Fruit fly (Drosophila melanogaster) whole organism, embryonic: Measurements from ENCODE around the gene CG11374.

ENCODE experiments used
- Bdp1 ChIP-seq: fragments of 200-800 bp; sonication (Bioruptor generic); optimal IDR thresholded peaks from 3 replicates; lab custom pipeline; 2016; ENCODE audit warnings: missing biosample characterization, missing genetic modification characterization
- Blimp-1 ChIP-seq: fragments of 200-800 bp; sonication (Bioruptor generic); optimal IDR thresholded peaks from 3 replicates; lab custom pipeline; 2018; ENCODE audit warnings: missing biosample characterization, missing genetic modification characterization, mild to moderate bottlenecking, moderate library complexity, missing genetic modification reagents
- BtbVII ChIP-seq: fragments of 200-800 bp; sonication (Bioruptor generic); optimal IDR thresholded peaks from 3 replicates; lab custom pipeline; 2017; ENCODE audit warnings: missing biosample characterization, mild to moderate bottlenecking, missing genetic modification characterization
- C15 ChIP-seq: fragments of 200-800 bp; sonication (Bioruptor generic); IDR thresholded peaks from 3 replicates; pipeline ENCODE4 v1.3.6; 2022; ENCODE audit warnings: missing biosample characterization, missing genetic modification characterization
- CG10366 ChIP-seq: fragments of 200-800 bp; sonication (Bioruptor generic); IDR thresholded peaks from 2 replicates; pipeline ENCODE4 v1.3.6; 2022; ENCODE audit warnings: missing biosample characterization, missing genetic modification characterization
- CG12104 ChIP-seq: fragments of 200-800 bp; sonication (Bioruptor generic); optimal IDR thresholded peaks from 3 replicates; lab custom pipeline; 2016; ENCODE audit warnings: missing biosample characterization, missing genetic modification characterization
- CG12236 ChIP-seq: fragments of 200-800 bp; sonication (Bioruptor generic); optimal IDR thresholded peaks from 2 replicates; lab custom pipeline; 2016; ENCODE audit warnings: missing biosample characterization, missing genetic modification characterization
- CG13287 ChIP-seq: fragments of 200-800 bp; sonication (Bioruptor generic); IDR thresholded peaks from 2 replicates; pipeline ENCODE4 v1.3.6; 2022; ENCODE audit warnings: missing biosample characterization, missing genetic modification characterization; ENCODE audit not compliant: partially characterized antibody
- CG15601 ChIP-seq: fragments of 200-800 bp; sonication (Bioruptor generic); optimal IDR thresholded peaks from 3 replicates; lab custom pipeline; 2019; ENCODE audit warnings: missing biosample characterization, mild to moderate bottlenecking, missing genetic modification characterization, moderate library complexity
- CG17359 ChIP-seq: fragments of 200-800 bp; sonication (Bioruptor generic); optimal IDR thresholded peaks from 3 replicates; lab custom pipeline; 2018; ENCODE audit warnings: missing biosample characterization, mild to moderate bottlenecking, missing genetic modification characterization, moderate library complexity
- CG17568 ChIP-seq: fragments of 200-800 bp; sonication (Bioruptor generic); optimal IDR thresholded peaks from 2 replicates; lab custom pipeline; 2018; ENCODE audit warnings: missing biosample characterization, mild to moderate bottlenecking, missing genetic modification characterization, moderate library complexity
- CG31224 ChIP-seq: fragments of 200-800 bp; sonication (Bioruptor generic); IDR thresholded peaks from 2 replicates; pipeline ENCODE4 v1.3.6; 2022; ENCODE audit warnings: missing biosample characterization, missing genetic modification characterization
- CG3281 ChIP-seq: fragments of 200-800 bp; sonication (Bioruptor generic); optimal IDR thresholded peaks from 3 replicates; lab custom pipeline; 2017; ENCODE audit warnings: missing biosample characterization, mild to moderate bottlenecking, missing genetic modification characterization
- CG34376 ChIP-seq: fragments of 200-800 bp; sonication (Bioruptor generic); optimal IDR thresholded peaks from 2 replicates; lab custom pipeline; 2018; ENCODE audit warnings: missing biosample characterization, mild to moderate bottlenecking, missing genetic modification characterization
- CG4730 ChIP-seq: fragments of 200-800 bp; sonication (Bioruptor generic); IDR thresholded peaks from 2 replicates; pipeline ENCODE4 v1.3.6; 2022; ENCODE audit warnings: missing biosample characterization, missing genetic modification characterization
- CG6765 ChIP-seq: fragments of 200-800 bp; sonication (Bioruptor generic); optimal IDR thresholded peaks from 3 replicates; lab custom pipeline; 2017; ENCODE audit warnings: missing biosample characterization, mild to moderate bottlenecking, missing genetic modification characterization
- CG7357 ChIP-seq: fragments of 200-800 bp; sonication (Bioruptor generic); IDR thresholded peaks from 3 replicates; pipeline ENCODE4 v1.3.6; 2022; ENCODE audit warnings: missing biosample characterization, missing genetic modification characterization
- CG8765 ChIP-seq: fragments of 200-800 bp; sonication (Bioruptor generic); IDR thresholded peaks from 2 replicates; pipeline ENCODE4 v1.3.6; 2022; ENCODE audit warnings: missing biosample characterization, missing genetic modification characterization
- CTCF ChIP-seq: fragments of 200-800 bp; sonication (Bioruptor generic); optimal IDR thresholded peaks from 2 replicates; lab custom pipeline; 2017; ENCODE audit warnings: missing biosample characterization, mild to moderate bottlenecking, missing genetic modification characterization, moderate library complexity
- Dek ChIP-seq: fragments of 200-800 bp; sonication (Bioruptor generic); optimal IDR thresholded peaks from 3 replicates; lab custom pipeline; 2019; ENCODE audit warnings: missing biosample characterization, mild to moderate bottlenecking, missing genetic modification characterization, moderate library complexity
- Hr78 ChIP-seq, 2 experiments: fragments of 200-800 bp in 1 of 2; fragments of >200 bp in 1 of 2; sonication (Bioruptor generic) in 1 of 2; optimal IDR thresholded peaks; 2 replicates each; lab custom pipeline; 2017 to 2019; ENCODE audit warnings: missing biosample characterization in 2 of 2, missing genetic modification characterization in 2 of 2, mild to moderate bottlenecking in 1 of 2, moderate library complexity in 1 of 2
- NFAT ChIP-seq: fragments of 200-800 bp; sonication (Bioruptor generic); IDR thresholded peaks from 2 replicates; pipeline ENCODE4 v1.3.6; 2022; ENCODE audit warnings: missing biosample characterization, missing genetic modification characterization
- Nf-YB ChIP-seq: fragments of 200-800 bp; sonication (Bioruptor generic); optimal IDR thresholded peaks from 3 replicates; lab custom pipeline; 2019; ENCODE audit warnings: missing biosample characterization, mild to moderate bottlenecking, missing genetic modification characterization, moderate library complexity
- Side ChIP-seq: fragments of 200-800 bp; sonication (Bioruptor generic); optimal IDR thresholded peaks from 2 replicates; lab custom pipeline; 2016; ENCODE audit warnings: missing biosample characterization, missing genetic modification characterization
- Sox100B ChIP-seq: fragments of 200-800 bp; sonication (Bioruptor generic); optimal IDR thresholded peaks from 3 replicates; lab custom pipeline; 2018; ENCODE audit warnings: missing biosample characterization, mild to moderate bottlenecking, missing genetic modification characterization
- Trl ChIP-seq, 3 experiments: fragments of >200 bp in 2 of 3; fragments of 200-800 bp in 1 of 3; sonication (Bioruptor generic) in 1 of 3; optimal IDR thresholded peaks; 2 replicates in 1 of 3; 3 replicates in 2 of 3; lab custom pipeline; 2016 to 2017; ENCODE audit warnings: missing biosample characterization in 1 of 3, missing genetic modification characterization in 1 of 3
- Vsx1 ChIP-seq: fragments of 200-800 bp; sonication (Bioruptor generic); optimal IDR thresholded peaks from 2 replicates; lab custom pipeline; 2017; ENCODE audit warnings: missing biosample characterization, mild to moderate bottlenecking, missing genetic modification characterization, missing genetic modification reagents
- abd-A ChIP-seq: fragments of 200-800 bp; sonication (Bioruptor generic); optimal IDR thresholded peaks from 3 replicates; lab custom pipeline; 2019; ENCODE audit warnings: missing biosample characterization, mild to moderate bottlenecking, missing genetic modification characterization, moderate library complexity
- cg ChIP-seq: fragments of 200-800 bp; sonication (Bioruptor generic); optimal IDR thresholded peaks from 3 replicates; lab custom pipeline; 2019; ENCODE audit warnings: missing biosample characterization, mild to moderate bottlenecking, missing genetic modification characterization, moderate library complexity
- gcm ChIP-seq: fragments of 200-800 bp; sonication (Bioruptor generic); optimal IDR thresholded peaks from 2 replicates; lab custom pipeline; 2019; ENCODE audit warnings: missing biosample characterization, mild to moderate bottlenecking, missing genetic modification characterization, moderate library complexity
- lab ChIP-seq: fragments of 200-800 bp; sonication (Bioruptor generic); optimal IDR thresholded peaks from 3 replicates; lab custom pipeline; 2017; ENCODE audit warnings: missing biosample characterization, missing genetic modification characterization, mild to moderate bottlenecking, moderate library complexity, missing genetic modification reagents
- lilli ChIP-seq: fragments of 200-800 bp; sonication (Bioruptor generic); optimal IDR thresholded peaks from 3 replicates; lab custom pipeline; 2016; ENCODE audit warnings: missing biosample characterization, missing genetic modification characterization
- onecut ChIP-seq: fragments of 200-800 bp; sonication (Bioruptor generic); IDR thresholded peaks from 2 replicates; pipeline ENCODE4 v1.3.6; 2022; ENCODE audit warnings: missing biosample characterization, missing genetic modification characterization
- peb ChIP-seq: fragments of 200-800 bp; sonication (Bioruptor generic); IDR thresholded peaks from 2 replicates; pipeline ENCODE4 v1.3.6; 2022; ENCODE audit warnings: missing biosample characterization, missing genetic modification characterization
- rib ChIP-seq: fragments of 200-800 bp; sonication (Bioruptor generic); IDR thresholded peaks from 2 replicates; pipeline ENCODE4 v1.3.6; 2022; ENCODE audit warnings: missing biosample characterization, missing genetic modification characterization
- sd ChIP-seq: fragments of 200-800 bp; sonication (Bioruptor generic); optimal IDR thresholded peaks from 3 replicates; lab custom pipeline; 2018; ENCODE audit warnings: missing biosample characterization, mild to moderate bottlenecking, missing genetic modification characterization, moderate library complexity
- sens ChIP-seq: fragments of 200-800 bp; sonication (Bioruptor generic); peaks from one replicate; lab custom pipeline; 2016; ENCODE audit warnings: missing biosample characterization, missing genetic modification characterization
- seq ChIP-seq: fragments of 200-800 bp; sonication (Bioruptor generic); IDR thresholded peaks from 2 replicates; pipeline ENCODE4 v1.3.6; 2022; ENCODE audit warnings: missing biosample characterization, missing genetic modification characterization
- ttk ChIP-seq: fragments of 200-800 bp; sonication (Bioruptor generic); IDR thresholded peaks from 2 replicates; pipeline ENCODE4 v2.1.2; 2022; ENCODE audit warnings: missing biosample characterization, missing genetic modification characterization
- usp ChIP-seq: fragments of >200 bp; optimal IDR thresholded peaks from 2 replicates; lab custom pipeline; 2017; ENCODE audit warnings: missing biosample characterization, missing genetic modification characterization

The CG11374 gene

DNA sequence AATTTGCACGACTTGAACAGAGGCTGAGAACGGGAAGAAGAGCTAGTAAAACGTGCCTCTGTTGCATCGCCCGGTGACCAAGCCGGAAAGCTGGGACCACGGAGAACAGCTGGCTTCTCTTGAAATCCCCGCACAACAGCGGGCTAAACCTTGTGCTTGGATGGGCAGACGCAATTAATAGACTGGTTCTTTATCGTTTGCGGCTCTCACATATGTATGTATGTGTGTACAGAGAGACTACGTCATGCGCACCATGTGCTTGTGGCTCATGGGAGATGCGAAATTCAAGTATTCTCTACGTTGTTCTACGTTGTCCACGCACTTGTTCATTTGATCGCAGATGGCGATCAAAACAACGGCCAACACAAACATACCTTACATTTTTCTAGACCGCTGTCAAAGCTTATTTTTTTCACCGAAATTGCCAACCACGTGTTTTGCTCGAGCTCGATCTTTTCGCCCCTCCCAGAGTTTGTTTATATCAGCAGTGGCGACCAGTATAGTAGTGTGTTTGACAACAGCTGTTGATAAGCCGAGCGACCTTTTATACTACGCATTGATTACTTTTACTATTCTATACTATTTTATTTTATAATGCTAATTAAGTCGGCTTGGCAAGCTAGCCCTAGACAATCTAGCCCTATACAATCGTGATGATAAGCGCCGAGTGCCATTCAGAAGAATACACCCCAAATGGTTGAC lies 33.1 kb downstream of the CG11374 start (continued):
- TF ChIP-seq NFAT (GFP tag; lab: Robert Waterston, UW) (no peak), CG3281 (no peak), CG12236 (GFP tag; lab: Kevin White, UChicago) (no peak), CG34376 (GFP tag; lab: Kevin White, UChicago) (peak; percentile 90), Side (GFP tag; lab: Kevin White, UChicago) (no peak), ttk (no peak), BtbVII (GFP tag; lab: Kevin White, UChicago) (peak; percentile 38), CG6765 (GFP tag; lab: Kevin White, UChicago) (no peak), CG10366 (no peak), rib (peak; percentile 9; the same call in 1 of the 2 replicates), CG15601 (tag; lab: Kevin White, UChicago) (no peak), sens (GFP tag; lab: Kevin White, UChicago) (peak; percentile 3), cg (peak; percentile 67), seq (no peak), Dek (peak; percentile 15), CG8765 (GFP tag; lab: Robert Waterston, UW) (no peak), lab (GFP tag; lab: Kevin White, UChicago) (peak; percentile 41), C15 (GFP tag; lab: Robert Waterston, UW) (no peak), CG17359 (no peak), CG13287 (GFP tag; lab: Robert Waterston, UW) (peak; percentile 33; the same call in 1 of the 2 replicates), abd-A (tag; lab: Kevin White, UChicago) (peak; percentile 66), Hr78 (GFP tag; optimal IDR thresholded peaks at IDR 0.05; lab: Kevin White, UChicago) (no peak), lilli (GFP tag; lab: Kevin White, UChicago) (no peak), Trl (optimal IDR thresholded peaks at IDR 0.05; lab: Kevin White, UChicago) (peak; percentile 9 to 56), Trl (GFP tag; optimal IDR thresholded peaks at IDR 0.05; lab: Kevin White, UChicago) (no peak)

DNA sequence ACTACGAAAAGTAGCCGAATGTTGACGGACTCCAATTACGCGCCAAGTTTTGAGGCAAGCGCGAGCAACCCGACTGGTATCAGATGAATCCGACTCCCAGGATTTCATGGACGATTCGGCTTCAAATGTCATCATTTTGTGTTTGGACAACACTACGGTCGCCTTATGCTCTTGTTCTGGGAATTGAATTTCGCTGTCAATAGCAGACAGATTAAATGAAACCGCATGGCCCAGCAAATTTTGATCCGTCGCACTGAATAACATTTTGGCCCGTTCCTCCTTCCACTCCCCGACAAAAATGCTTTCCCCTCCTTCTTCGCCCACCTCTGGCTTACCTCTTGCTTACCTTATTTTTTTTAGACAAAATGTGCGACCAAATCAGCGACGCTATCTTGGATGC lies 33.9 kb downstream of the CG11374 start:
- TF ChIP-seq Sox100B (GFP tag; lab: Kevin White, UChicago): no peak
- no peak for TF ChIP-seq CG31224 (GFP tag; lab: Robert Waterston, UW)
- TF ChIP-seq Nf-YB (GFP tag; lab: Kevin White, UChicago): no peak
- no peak for TF ChIP-seq CG4730 (GFP tag; lab: Robert Waterston, UW)
- no peak for TF ChIP-seq Blimp-1 (GFP tag; lab: Kevin White, UChicago)
- TF ChIP-seq peb (GFP tag; lab: Robert Waterston, UW): no peak
- no peak for TF ChIP-seq sd (tag; lab: Kevin White, UChicago)
- no peak for TF ChIP-seq gcm (GFP tag; lab: Kevin White, UChicago)
- TF ChIP-seq Vsx1 (GFP tag; lab: Kevin White, UChicago): no peak
- no peak for TF ChIP-seq CG13287 (GFP tag; lab: Robert Waterston, UW)
- no peak for TF ChIP-seq CG12104 (GFP tag; lab: Kevin White, UChicago)
- no peak for TF ChIP-seq CTCF (GFP tag; lab: Kevin White, UChicago)
- TF ChIP-seq usp (GFP tag; lab: Kevin White, UChicago): no peak
- TF ChIP-seq CG7357: no peak
- no peak for TF ChIP-seq onecut
- TF ChIP-seq Bdp1: no peak
- no peak for TF ChIP-seq CG17568 (GFP tag; lab: Kevin White, UChicago)
